Worm (Caenorhabditis elegans) whole organism, late embryonic: ENCODE results near the gene R10E8.8.
"Not testable (repeated sequence)": the region's sequence is repeated elsewhere in the genome, so short reads cannot be mapped to it uniquely, and the experiment has no call there.

ENCODE experiments used
- C08G9.2 ChIP-seq: sonication (generic microtip); optimal IDR thresholded peaks from 2 replicates; lab custom pipeline; 2016; ENCODE audit warnings: mild to moderate bottlenecking, missing genetic modification characterization, moderate library complexity, missing compliant biosample characterization
- F13H6.1 ChIP-seq: sonication (generic microtip); optimal IDR thresholded peaks from 2 replicates; lab custom pipeline; 2016; ENCODE audit warnings: missing genetic modification characterization, missing compliant biosample characterization
- T23F11.4 ChIP-seq: fragments of 200-800 bp; sonication (Bioruptor generic); optimal IDR thresholded peaks from 2 replicates; lab custom pipeline; 2018; ENCODE audit warnings: mild to moderate bottlenecking, missing genetic modification characterization, missing compliant biosample characterization
- Y22D7AL.16 ChIP-seq: sonication (generic microtip); optimal IDR thresholded peaks from 2 replicates; lab custom pipeline; 2016; ENCODE audit warnings: missing genetic modification characterization, missing compliant biosample characterization
- ahr-1 ChIP-seq: sonication (generic microtip); optimal IDR thresholded peaks from 2 replicates; lab custom pipeline; 2016; ENCODE audit warnings: missing genetic modification characterization, missing compliant biosample characterization
- ama-1 ChIP-seq: fragments of 150-350 bp; optimal IDR thresholded peaks from 2 replicates; lab custom pipeline; 2014
- ceh-14 ChIP-seq: sonication (generic microtip); optimal IDR thresholded peaks from 2 replicates; lab custom pipeline; 2016; ENCODE audit warnings: missing genotype, missing genetic modification characterization, missing compliant biosample characterization
- ceh-24 ChIP-seq: sonication (generic microtip); optimal IDR thresholded peaks from 2 replicates; lab custom pipeline; 2016; ENCODE audit warnings: mild to moderate bottlenecking, missing genetic modification characterization, missing compliant biosample characterization
- ceh-34 ChIP-seq: sonication (generic microtip); optimal IDR thresholded peaks from 2 replicates; lab custom pipeline; 2016; ENCODE audit warnings: mild to moderate bottlenecking, missing genetic modification characterization, missing compliant biosample characterization
- ceh-45 ChIP-seq: fragments of 200-800 bp; sonication (Bioruptor generic); IDR thresholded peaks from 2 replicates; pipeline ENCODE4 v1.3.6; 2022; ENCODE audit warnings: missing genetic modification reagents, missing genetic modification characterization, missing compliant biosample characterization
- ceh-48 ChIP-seq: sonication (generic microtip); optimal IDR thresholded peaks from 2 replicates; lab custom pipeline; 2016; ENCODE audit warnings: missing genetic modification characterization, inconsistent platforms, missing compliant biosample characterization
- ceh-9 ChIP-seq: sonication (generic microtip); optimal IDR thresholded peaks from 2 replicates; lab custom pipeline; 2016; ENCODE audit warnings: mild to moderate bottlenecking, missing genetic modification characterization, inconsistent platforms, missing compliant biosample characterization
- dmd-4 ChIP-seq: sonication (generic microtip); optimal IDR thresholded peaks from 2 replicates; lab custom pipeline; 2016; ENCODE audit warnings: borderline replicate concordance, missing genetic modification characterization, missing compliant biosample characterization
- dve-1 ChIP-seq: sonication (generic microtip); optimal IDR thresholded peaks from 2 replicates; lab custom pipeline; 2017; ENCODE audit warnings: antibody characterized with exemption, mild to moderate bottlenecking, missing genetic modification characterization, missing compliant biosample characterization
- elt-2 ChIP-seq: sonication (generic microtip); optimal IDR thresholded peaks from 2 replicates; lab custom pipeline; 2016; ENCODE audit warnings: missing genetic modification reagents, missing genetic modification characterization, missing compliant biosample characterization
- elt-4 ChIP-seq: sonication (generic microtip); optimal IDR thresholded peaks from 2 replicates; lab custom pipeline; 2016; ENCODE audit warnings: missing genetic modification characterization, missing compliant biosample characterization
- ets-4 ChIP-seq: sonication (generic microtip); optimal IDR thresholded peaks from 2 replicates; lab custom pipeline; 2016; ENCODE audit warnings: missing genetic modification characterization, missing compliant biosample characterization
- fax-1 ChIP-seq: sonication (generic microtip); optimal IDR thresholded peaks from 2 replicates; lab custom pipeline; 2016; ENCODE audit warnings: missing genotype, missing genetic modification characterization, missing compliant biosample characterization
- fkh-10 ChIP-seq: fragments of 150-350 bp; optimal IDR thresholded peaks from 2 replicates; lab custom pipeline; 2014; ENCODE audit warnings: missing biosample characterization, missing genetic modification reagents, missing genetic modification characterization
- fkh-6 ChIP-seq: sonication (generic microtip); optimal IDR thresholded peaks from 2 replicates; lab custom pipeline; 2016; ENCODE audit warnings: missing genetic modification characterization, missing compliant biosample characterization
- gmeb-2 ChIP-seq: sonication (generic microtip); optimal IDR thresholded peaks from 2 replicates; lab custom pipeline; 2016; ENCODE audit warnings: missing genetic modification characterization, inconsistent platforms, missing compliant biosample characterization
- hlh-15 ChIP-seq: sonication (generic microtip); optimal IDR thresholded peaks from 2 replicates; lab custom pipeline; 2016; ENCODE audit warnings: missing genetic modification characterization, missing compliant biosample characterization
- hlh-8 ChIP-seq: sonication (generic microtip); optimal IDR thresholded peaks from 2 replicates; lab custom pipeline; 2016; ENCODE audit warnings: missing genotype, missing genetic modification characterization, missing compliant biosample characterization
- madf-2 ChIP-seq: sonication (generic microtip); optimal IDR thresholded peaks from 2 replicates; lab custom pipeline; 2017; ENCODE audit warnings: missing genetic modification characterization, missing compliant biosample characterization
- nhr-232 ChIP-seq: sonication (generic microtip); optimal IDR thresholded peaks from 2 replicates; lab custom pipeline; 2016; ENCODE audit warnings: missing genetic modification characterization, missing compliant biosample characterization
- npax-4 ChIP-seq: sonication (generic microtip); optimal IDR thresholded peaks from 2 replicates; lab custom pipeline; 2016; ENCODE audit warnings: missing genetic modification characterization, missing compliant biosample characterization
- pat-9 ChIP-seq: fragments of 200-800 bp; sonication (Bioruptor generic); optimal IDR thresholded peaks from 2 replicates; lab custom pipeline; 2018; ENCODE audit warnings: mild to moderate bottlenecking, missing genetic modification characterization, moderate library complexity, missing compliant biosample characterization
- pax-1 ChIP-seq: fragments of 150-350 bp; optimal IDR thresholded peaks from 2 replicates; lab custom pipeline; 2014; ENCODE audit warnings: missing biosample characterization, missing genetic modification characterization
- pha-2 ChIP-seq: sonication (generic microtip); optimal IDR thresholded peaks from 2 replicates; lab custom pipeline; 2017; ENCODE audit warnings: mild to moderate bottlenecking, missing genetic modification characterization, missing compliant biosample characterization
- pqm-1 ChIP-seq: sonication (generic microtip); optimal IDR thresholded peaks from 2 replicates; lab custom pipeline; 2016; ENCODE audit warnings: missing genetic modification characterization, missing compliant biosample characterization
- rnt-1 ChIP-seq: sonication (generic microtip); optimal IDR thresholded peaks from 2 replicates; lab custom pipeline; 2016; ENCODE audit warnings: missing genetic modification characterization, missing compliant biosample characterization
- tbx-2 ChIP-seq: sonication (generic microtip); optimal IDR thresholded peaks from 2 replicates; lab custom pipeline; 2016; ENCODE audit warnings: missing genetic modification characterization, missing compliant biosample characterization
- ttx-3 ChIP-seq: sonication (generic microtip); optimal IDR thresholded peaks from 2 replicates; lab custom pipeline; 2016; ENCODE audit warnings: missing genetic modification reagents, missing genetic modification characterization, missing compliant biosample characterization
- unc-55 ChIP-seq: sonication (generic microtip); optimal IDR thresholded peaks from 2 replicates; lab custom pipeline; 2017; ENCODE audit warnings: missing biosample characterization, missing genetic modification reagents, missing genetic modification characterization
- unc-86 ChIP-seq: sonication (generic microtip); optimal IDR thresholded peaks from 2 replicates; lab custom pipeline; 2016; ENCODE audit warnings: missing genetic modification characterization, missing compliant biosample characterization
- ztf-16 ChIP-seq: sonication (generic microtip); optimal IDR thresholded peaks from 2 replicates; lab custom pipeline; 2017; ENCODE audit warnings: missing genetic modification characterization, missing compliant biosample characterization

The R10E8.8 gene

DNA sequence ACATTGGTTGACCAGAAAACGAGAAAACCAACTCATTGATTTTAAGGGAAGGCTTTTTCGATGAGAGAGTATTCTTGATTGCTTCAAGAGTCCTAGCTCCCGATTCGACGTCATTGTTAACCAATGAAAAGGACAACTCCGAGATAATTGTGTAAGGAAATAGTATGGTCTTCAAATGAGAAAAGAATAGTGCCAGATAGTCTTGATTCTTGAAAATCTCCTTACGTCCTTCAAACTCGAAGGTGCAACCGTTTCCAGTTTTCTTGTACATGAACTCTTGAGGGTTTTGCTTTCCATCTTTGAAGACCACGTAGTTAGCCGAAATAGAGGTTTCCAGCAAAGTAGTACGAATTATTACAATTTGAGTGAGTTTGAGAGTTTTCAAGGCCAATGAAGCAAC, 1.8 kb upstream of the R10E8.8 start:
- no peak for TF ChIP-seq rnt-1 (tag; lab: Kevin White, UChicago)
- no peak for TF ChIP-seq fkh-10
- no peak for TF ChIP-seq ttx-3
- no peak for TF ChIP-seq fax-1 (tag; lab: Kevin White, UChicago)
- TF ChIP-seq T23F11.4, result no peak

- TF ChIP-seq ceh-48 (tag; lab: Kevin White, UChicago) (no peak), elt-4 (tag; lab: Kevin White, UChicago) (no peak), tbx-2 (no peak), gmeb-2 (no peak), nhr-232 (tag; lab: Kevin White, UChicago) (no peak), T23F11.4 (no peak), unc-55 (GFP tag; lab: Kevin White, UChicago) (no peak), dmd-4 (tag; lab: Kevin White, UChicago) (no peak), ets-4 (tag; lab: Kevin White, UChicago) (no peak), npax-4 (tag; lab: Kevin White, UChicago) (no peak), pha-2 (tag; lab: Kevin White, UChicago) (no peak), Y22D7AL.16 (tag; lab: Kevin White, UChicago) (no peak), ceh-9 (tag; lab: Kevin White, UChicago) (no peak), pax-1 (tag; lab: Kevin White, UChicago) (no peak), ttx-3 (no peak)
Observed at ce11 chrV:18236714-18237288, 4.7 kb downstream of the R10E8.8 start, which contains the start of gene R10E8.3. Gene R10E8.3, minus strand, starts transcription at chrV:18236764.

- TF ChIP-seq ceh-45 (GFP tag; lab: Robert Waterston, UW) (no peak), pat-9 (tag; lab: Kevin White, UChicago) (no peak), dve-1 (tag; lab: Kevin White, UChicago) (no peak), fkh-6 (tag; lab: Kevin White, UChicago) (no peak), ztf-16 (tag; lab: Kevin White, UChicago) (no peak), tbx-2 (no peak), F13H6.1 (tag; lab: Kevin White, UChicago) (no peak), ama-1 (lab: Kevin White, UChicago) (no peak), ceh-34 (tag; lab: Kevin White, UChicago) (no peak), hlh-15 (tag; lab: Kevin White, UChicago) (no peak), elt-2 (no peak), ttx-3 (no peak), C08G9.2 (no peak)
Observed at ce11 chrV:18235808-18236207, 5.7 kb downstream of the R10E8.8 start.

- no peak for TF ChIP-seq pqm-1 (tag; lab: Kevin White, UChicago)
- TF ChIP-seq hlh-15 (tag; lab: Kevin White, UChicago), result no peak
- no peak for TF ChIP-seq ahr-1 (tag; lab: Kevin White, UChicago)
- TF ChIP-seq ceh-14 (tag; lab: Kevin White, UChicago), result no peak
- no peak for TF ChIP-seq ceh-48 (tag; lab: Kevin White, UChicago)
- TF ChIP-seq unc-86, result no peak
- no peak for TF ChIP-seq hlh-8
- TF ChIP-seq C08G9.2, result no peak
- no peak for TF ChIP-seq rnt-1 (tag; lab: Kevin White, UChicago)
- TF ChIP-seq ceh-24 (tag; lab: Kevin White, UChicago), result no peak
- TF ChIP-seq T23F11.4, result no peak
- TF ChIP-seq dve-1 (tag; lab: Kevin White, UChicago), result no peak
Observed at ce11 chrV:18224353-18224752, 17.1 kb downstream of the R10E8.8 start, which contains the start of gene F16H6.10. Gene F16H6.10, minus strand, starts transcription at chrV:18224453.

ce11 chrV:18216784-18217183, 24.7 kb downstream of the R10E8.8 start, which contains the start of gene F16H6.9:
Gene F16H6.9, plus strand, starts transcription at chrV:18217084.
- not testable (repeated sequence) for TF ChIP-seq madf-2 (tag; lab: Kevin White, UChicago); hlh-8; ets-4 (tag; lab: Kevin White, UChicago)
